Worm (Caenorhabditis elegans) whole organism, late embryonic: ENCODE data around the gene hcp-1.

Source experiments
- ceh-34 ChIP-seq: sonication (generic microtip); optimal IDR thresholded peaks from 2 replicates; lab custom pipeline; 2016; ENCODE audit warnings: mild to moderate bottlenecking, missing genetic modification characterization, missing compliant biosample characterization
- fkh-10 ChIP-seq: fragments of 150-350 bp; optimal IDR thresholded peaks from 2 replicates; lab custom pipeline; 2014; ENCODE audit warnings: missing biosample characterization, missing genetic modification reagents, missing genetic modification characterization

DNA sequence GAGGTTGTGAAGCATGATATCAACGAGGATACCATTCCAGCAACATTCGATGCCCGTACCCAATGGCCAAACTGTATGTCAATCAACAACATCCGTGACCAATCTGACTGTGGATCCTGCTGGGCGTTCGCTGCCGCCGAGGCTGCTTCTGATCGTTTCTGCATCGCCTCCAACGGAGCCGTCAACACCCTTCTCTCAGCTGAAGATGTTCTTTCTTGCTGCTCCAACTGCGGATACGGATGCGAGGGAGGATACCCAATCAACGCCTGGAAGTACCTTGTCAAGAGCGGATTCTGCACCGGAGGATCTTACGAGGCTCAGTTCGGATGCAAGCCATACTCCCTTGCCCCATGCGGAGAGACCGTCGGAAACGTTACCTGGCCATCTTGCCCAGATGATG is 21.0 kb downstream of the hcp-1 start:
- TF ChIP-seq fkh-10 (GFP tag; lab: Kevin White, UChicago) (no peak), ceh-34 (tag; lab: Kevin White, UChicago) (no peak)
